Fruit fly (Drosophila melanogaster): ENCODE data around the gene Loxl1.

Loxl1 gene

dm6 chr3R:31462299-31463011 lies 2.8 kb upstream of the Loxl1 start (continued):
- TF ChIP-seq CG32767 (GFP tag; IDR thresholded peaks at IDR 0.05), result no peak
- TF ChIP-seq CG18476 (GFP tag; optimal IDR thresholded peaks at IDR 0.05), result no peak
- TF ChIP-seq insv (GFP tag; optimal IDR thresholded peaks at IDR 0.05), result no peak
- TF ChIP-seq crol (GFP tag; IDR thresholded peaks at IDR 0.05), result peak; percentile 78
- 0 out of 4 replicates have a peak, but pooled peaks have one; percentile 8 for TF ChIP-seq chinmo (GFP tag; IDR thresholded peaks at IDR 0.05; ENCODE audit: partially characterized antibody)
- no peak for TF ChIP-seq CG10321 (GFP tag; IDR thresholded peaks at IDR 0.05)
- no peak for TF ChIP-seq CG9797 (GFP tag; optimal IDR thresholded peaks at IDR 0.05)
- TF ChIP-seq Ssrp (tag; optimal IDR thresholded peaks at IDR 0.05), result no peak
- TF ChIP-seq Mrtf (GFP tag; IDR thresholded peaks at IDR 0.05), result no peak
- TF ChIP-seq sisA (GFP tag; IDR thresholded peaks at IDR 0.05), result no peak
- TF ChIP-seq Bteb2 (GFP tag; optimal IDR thresholded peaks at IDR 0.05), result no peak
- TF ChIP-seq HLH4C (GFP tag; IDR thresholded peaks at IDR 0.05; ENCODE audit: partially characterized antibody), result no peak
- peak; percentile 57 for TF ChIP-seq zf30C (GFP tag; optimal IDR thresholded peaks at IDR 0.05)
- TF ChIP-seq Deaf1 (tag; optimal IDR thresholded peaks at IDR 0.05), result peak; percentile 12
- TF ChIP-seq Awh (GFP tag; IDR thresholded peaks at IDR 0.05), result no peak
- TF ChIP-seq Xbp1 (GFP tag; optimal IDR thresholded peaks at IDR 0.05), result peak; percentile 11
- peak; percentile 72 for TF ChIP-seq CG3065 (GFP tag; optimal IDR thresholded peaks at IDR 0.05)
- TF ChIP-seq Dek (tag; optimal IDR thresholded peaks at IDR 0.05), result no peak
- TF ChIP-seq Atf6 (GFP tag; IDR thresholded peaks at IDR 0.05), result peak; percentile 53; the same call in 1 of the 2 replicates
- TF ChIP-seq slbo (GFP tag; IDR thresholded peaks at IDR 0.05), result peak; percentile 36; the same call in 1 of the 2 replicates
- TF ChIP-seq zfh2 (GFP tag; optimal IDR thresholded peaks at IDR 0.05), result no peak
- TF ChIP-seq ci (GFP tag; IDR thresholded peaks at IDR 0.05), result no peak
- TF ChIP-seq CG14710 (tag; optimal IDR thresholded peaks at IDR 0.05), result no peak
- TF ChIP-seq mld (GFP tag; IDR thresholded peaks at IDR 0.05; ENCODE audit: partially characterized antibody), result no peak
- no peak for TF ChIP-seq ham (GFP tag; IDR thresholded peaks at IDR 0.05)
- no peak for TF ChIP-seq CG12744 (GFP tag; optimal IDR thresholded peaks at IDR 0.05)
- no peak for TF ChIP-seq CG13894 (tag; optimal IDR thresholded peaks at IDR 0.05)
- no peak for TF ChIP-seq nau (GFP tag; optimal IDR thresholded peaks at IDR 0.05)
- no peak for TF ChIP-seq Dad (GFP tag; optimal IDR thresholded peaks at IDR 0.05)
- no peak for TF ChIP-seq CG9215 (GFP tag; IDR thresholded peaks at IDR 0.05)
- no peak for TF ChIP-seq Hr51 (GFP tag; optimal IDR thresholded peaks at IDR 0.05)
- no peak for TF ChIP-seq CG17186 (GFP tag; optimal IDR thresholded peaks at IDR 0.05)
- TF ChIP-seq CG2889 (GFP tag; IDR thresholded peaks at IDR 0.05), result peak; percentile 77
- no peak for TF ChIP-seq Sox100B (GFP tag; optimal IDR thresholded peaks at IDR 0.05)
- no peak for TF ChIP-seq aop (GFP tag; IDR thresholded peaks at IDR 0.05)
- TF ChIP-seq prd (optimal IDR thresholded peaks at IDR 0.05), result no peak
- 0 out of 3 replicates have a peak, but pooled peaks have one; percentile 27 for TF ChIP-seq prd (GFP tag; IDR thresholded peaks at IDR 0.05)
- TF ChIP-seq bcd (GFP tag; optimal IDR thresholded peaks at IDR 0.05), result no peak
- no peak for TF ChIP-seq tx (GFP tag; optimal IDR thresholded peaks at IDR 0.05)
- peak; percentile 12; the same call in 1 of the 2 replicates for TF ChIP-seq lmd (GFP tag; IDR thresholded peaks at IDR 0.05)
- peak; percentile 52 for TF ChIP-seq row (GFP tag; IDR thresholded peaks at IDR 0.05)
- TF ChIP-seq CG12942 (GFP tag; optimal IDR thresholded peaks at IDR 0.05), result no peak
- TF ChIP-seq CG18764 (GFP tag; optimal IDR thresholded peaks at IDR 0.05), result no peak
- no peak for TF ChIP-seq CG34224 (GFP tag; IDR thresholded peaks at IDR 0.05; ENCODE audit: partially characterized antibody)
- TF ChIP-seq wek (GFP tag; optimal IDR thresholded peaks at IDR 0.05), result no peak
- peak; percentile 32 for TF ChIP-seq MESR4 (GFP tag; optimal IDR thresholded peaks at IDR 0.05)
- no peak for TF ChIP-seq cg (GFP tag; optimal IDR thresholded peaks at IDR 0.05)
- TF ChIP-seq HHEX (GFP tag; optimal IDR thresholded peaks at IDR 0.05), result no peak
- TF ChIP-seq dati (GFP tag; IDR thresholded peaks at IDR 0.05), result no peak
- no peak for TF ChIP-seq PHDP (tag; optimal IDR thresholded peaks at IDR 0.05)
